Fruit fly (Drosophila melanogaster) whole organism, prepupa: ENCODE results near the gene CG4576.

Experiments
- Blimp-1 ChIP-seq: fragments of 200-800 bp; sonication (Bioruptor generic); optimal IDR thresholded peaks from 3 replicates; lab custom pipeline; 2017; ENCODE audit warnings: missing biosample characterization, missing genetic modification characterization, mild to moderate bottlenecking, moderate library complexity, missing genetic modification reagents
- CG3032 ChIP-seq: fragments of 200-800 bp; optimal IDR thresholded peaks from 2 replicates; lab custom pipeline; 2019; ENCODE audit warnings: missing biosample characterization, mild to moderate bottlenecking, missing genetic modification characterization, moderate library complexity
- CG31627 ChIP-seq: fragments of 200-800 bp; sonication (Bioruptor generic); optimal IDR thresholded peaks from 3 replicates; lab custom pipeline; 2016; ENCODE audit warnings: missing biosample characterization, missing genetic modification characterization
- CG6792 ChIP-seq: fragments of 200-800 bp; sonication (Bioruptor generic); optimal IDR thresholded peaks from 3 replicates; lab custom pipeline; 2016; ENCODE audit warnings: missing biosample characterization, missing genetic modification characterization
- Eip78C ChIP-seq: fragments of 200-800 bp; sonication (Bioruptor generic); peaks from one replicate; lab custom pipeline; 2016; ENCODE audit warnings: missing biosample characterization, missing genetic modification characterization
- Sox14 ChIP-seq: fragments of 200-800 bp; sonication (Bioruptor generic); optimal IDR thresholded peaks from 3 replicates; lab custom pipeline; 2016; ENCODE audit warnings: missing biosample characterization, missing genetic modification characterization
- esn ChIP-seq: fragments of 200-800 bp; sonication (Bioruptor generic); optimal IDR thresholded peaks from 2 replicates; lab custom pipeline; 2016; ENCODE audit warnings: missing biosample characterization, mild to moderate bottlenecking, missing genetic modification characterization, moderate library complexity
- fd85E ChIP-seq: fragments of 200-800 bp; sonication (Bioruptor generic); optimal IDR thresholded peaks from 3 replicates; lab custom pipeline; 2016; ENCODE audit warnings: missing biosample characterization, missing genetic modification characterization
- lz ChIP-seq: fragments of 200-800 bp; sonication (Bioruptor generic); optimal IDR thresholded peaks from 3 replicates; lab custom pipeline; 2016; ENCODE audit warnings: missing biosample characterization, missing genetic modification characterization
- ss ChIP-seq, 2 experiments: fragments of 200-800 bp; sonication (Bioruptor generic); optimal IDR thresholded peaks; 2 replicates in 1 of 2; 3 replicates in 1 of 2; lab custom pipeline; 2017 to 2018; ENCODE audit warnings: mild to moderate bottlenecking in 2 of 2, missing biosample characterization in 2 of 2, missing genetic modification characterization in 2 of 2, moderate library complexity in 1 of 2

dm6 chr3R:15832525-15832924, 7.0 kb downstream of the CG4576 start, which contains the start of gene rec:
- TF ChIP-seq CG31627 (GFP tag; lab: Kevin White, UChicago) (no peak), CG6792 (GFP tag; lab: Kevin White, UChicago) (no peak), lz (no peak), fd85E (GFP tag; lab: Kevin White, UChicago) (no peak), ss (GFP tag; optimal IDR thresholded peaks at IDR 0.05; lab: Kevin White, UChicago) (no peak), Blimp-1 (GFP tag; lab: Kevin White, UChicago) (no peak), Sox14 (GFP tag; lab: Kevin White, UChicago) (no peak), Eip78C (GFP tag; lab: Kevin White, UChicago) (peak; percentile 11), esn (GFP tag; lab: Kevin White, UChicago) (no peak), CG3032 (tag; lab: Kevin White, UChicago) (no peak)
